Fruit fly (Drosophila melanogaster): ENCODE measurements around the gene CG16978.

DNA sequence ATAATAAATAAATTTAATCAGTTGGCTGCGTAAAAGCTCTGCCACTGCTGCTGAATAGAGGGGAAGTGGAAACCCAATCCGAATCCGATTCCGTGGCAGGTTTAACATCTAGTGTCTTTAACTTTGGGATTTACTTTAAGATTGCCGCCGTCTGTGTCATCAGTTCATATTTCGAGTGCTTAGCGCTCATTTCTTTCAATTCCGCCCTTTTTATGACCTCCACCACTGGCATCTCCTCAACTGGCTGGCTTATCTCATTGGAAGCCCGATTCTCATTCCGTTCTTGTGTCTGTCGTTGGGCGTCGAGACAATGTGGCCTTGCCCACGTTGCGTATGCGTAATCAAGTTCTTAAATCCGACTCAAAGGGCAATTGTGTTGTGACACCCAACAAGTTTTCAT, 2.5 kb downstream of the CG16978 start:
- TF ChIP-seq CTCF (optimal IDR thresholded peaks at IDR 0.05) (no peak), CG8478 (optimal IDR thresholded peaks at IDR 0.05) (no peak)
